Fruit fly (Drosophila melanogaster): ENCODE measurements around the gene SuUR.

Gene SuUR

DNA sequence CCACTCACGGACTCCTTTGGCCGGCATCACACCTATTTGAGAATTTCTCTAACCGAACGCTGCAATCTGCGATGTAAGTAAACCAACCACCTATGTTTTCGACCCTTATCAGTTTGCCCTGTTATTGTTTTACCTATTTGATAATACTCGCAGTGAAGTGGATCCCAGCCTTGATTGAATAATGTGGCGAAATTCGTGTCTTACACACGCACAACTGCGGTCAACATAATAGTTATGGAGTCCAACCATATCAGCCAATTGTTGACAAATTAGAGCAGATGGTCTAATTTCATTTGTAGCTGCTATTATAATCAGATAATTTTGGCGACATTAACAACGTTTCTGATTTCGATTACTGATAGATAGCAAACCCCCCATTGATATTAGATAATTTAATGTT lies 6.3 kb downstream of the SuUR start:
- TF ChIP-seq CG4496 (GFP tag; IDR thresholded peaks at IDR 0.05) (no peak), CG34367 (tag; optimal IDR thresholded peaks at IDR 0.05) (no peak), EcR (GFP tag; optimal IDR thresholded peaks at IDR 0.05) (no peak)

DNA sequence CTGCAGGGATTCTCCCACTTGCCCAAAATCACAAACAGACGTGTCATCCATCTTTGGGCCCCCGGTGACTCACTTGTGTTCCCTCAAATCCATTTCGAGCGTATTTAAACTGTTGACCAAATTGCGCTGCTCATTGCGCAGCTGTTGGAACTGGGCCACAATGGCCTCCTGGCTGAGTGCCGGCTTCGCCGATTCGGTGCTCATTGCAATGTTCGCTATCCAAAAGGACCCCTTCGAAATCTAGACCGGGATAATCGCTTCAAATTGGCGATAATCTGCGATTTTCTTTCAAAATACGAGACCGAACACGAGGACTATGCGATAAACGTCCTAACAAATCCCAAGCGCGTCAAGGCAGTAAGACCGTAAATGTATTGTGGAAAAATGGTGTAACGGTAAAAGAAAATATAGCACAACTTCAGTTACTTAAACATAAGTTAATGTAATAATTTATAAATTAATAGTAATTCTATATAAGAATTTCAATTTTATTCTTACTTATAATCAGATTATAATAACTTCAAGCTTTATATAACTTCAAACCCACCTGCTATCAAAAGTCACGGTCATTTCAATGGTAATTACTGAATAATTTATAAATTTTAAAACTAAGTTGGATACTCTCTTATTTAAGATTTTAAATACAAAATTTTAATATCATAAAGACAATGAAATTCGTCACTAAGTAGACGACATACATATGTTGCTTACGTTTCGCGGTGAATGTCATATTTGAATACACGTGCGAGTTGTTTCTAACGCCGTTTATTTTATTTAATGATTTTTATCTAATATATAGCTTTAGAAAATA lies 9.5 kb downstream of the SuUR start, which contains the start of the genes Pfdn2 and Noc1:
Gene Pfdn2, minus strand, starts transcription at position 346 of the 811 bp plus-strand sequence.
Gene Noc1, plus strand, starts transcription at position 727 of the 811 bp plus-strand sequence.
- TF ChIP-seq CG15710 (tag; optimal IDR thresholded peaks at IDR 0.05) (peak; percentile 23), CG4496 (GFP tag; IDR thresholded peaks at IDR 0.05) (no peak), EcR (GFP tag; optimal IDR thresholded peaks at IDR 0.05) (no peak), rn (GFP tag; IDR thresholded peaks at IDR 0.05) (no peak), CG12605 (GFP tag; IDR thresholded peaks at IDR 0.05) (no peak), CG17806 (tag; optimal IDR thresholded peaks at IDR 0.05) (peak; percentile 36), Pif1A (GFP tag; optimal IDR thresholded peaks at IDR 0.05) (no peak), CG13204 (GFP tag; optimal IDR thresholded peaks at IDR 0.05) (no peak), Ets98B (GFP tag; IDR thresholded peaks at IDR 0.05) (0 out of 2 replicates have a peak, but pooled peaks have one; percentile 25)

DNA sequence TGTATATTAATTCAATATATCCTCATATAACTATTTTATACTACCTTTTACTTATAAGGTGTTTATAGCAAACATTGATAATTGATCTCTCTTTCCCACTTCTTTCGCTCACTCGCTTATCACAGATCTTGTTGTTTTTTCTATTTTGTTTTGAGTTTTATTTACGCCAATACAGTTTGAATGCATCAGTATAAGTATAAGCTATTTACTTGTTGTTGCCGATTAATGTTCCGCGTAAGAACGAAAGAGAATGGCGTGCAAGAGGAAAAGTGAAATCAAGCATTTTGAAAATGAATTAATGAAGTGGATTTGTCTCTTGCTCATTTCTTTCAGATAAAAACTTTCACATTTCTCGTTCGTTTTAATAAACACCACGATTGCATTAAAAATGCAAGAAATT lies 18.8 kb downstream of the SuUR start:
- TF ChIP-seq Ets98B (GFP tag; IDR thresholded peaks at IDR 0.05) (peak; percentile 11; the same call in 1 of the 2 replicates), EcR (GFP tag; optimal IDR thresholded peaks at IDR 0.05) (peak; percentile 15), CG34367 (tag; optimal IDR thresholded peaks at IDR 0.05) (no peak)

DNA sequence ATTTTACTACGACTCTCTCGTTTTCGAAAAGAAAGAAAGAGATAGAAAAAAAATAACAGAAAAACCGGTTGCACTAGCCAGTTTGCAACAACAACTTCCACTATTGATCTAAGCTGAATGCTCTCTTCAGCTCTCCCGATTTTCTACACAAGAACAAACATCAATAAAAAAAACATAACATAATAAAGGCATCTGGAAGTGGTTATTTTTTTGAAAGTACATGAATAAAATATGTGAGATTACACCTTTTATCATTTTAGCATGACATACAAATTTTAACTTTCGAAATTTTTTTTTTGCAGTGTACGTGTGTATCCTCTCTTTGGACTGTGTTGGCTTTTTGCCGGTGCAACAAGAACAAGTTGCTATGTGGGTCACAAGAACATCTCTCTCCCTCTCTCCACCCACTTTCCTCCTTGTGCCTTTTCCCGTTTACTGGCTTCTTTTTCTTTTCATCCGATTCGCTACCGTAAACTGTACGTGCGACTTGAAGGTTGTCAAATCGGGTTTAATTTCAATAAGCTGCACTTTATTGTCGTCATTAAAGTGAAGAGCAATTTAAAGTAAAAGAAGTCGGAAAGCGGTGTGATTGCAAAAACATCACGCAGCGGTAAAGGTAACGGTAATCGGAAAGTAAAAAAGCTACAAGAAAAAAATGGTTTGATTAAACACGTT lies 19.9 kb downstream of the SuUR start:
- peak; percentile 98 for TF ChIP-seq CG17806 (tag; optimal IDR thresholded peaks at IDR 0.05)
- peak; percentile 99 for TF ChIP-seq CG32121 (GFP tag; IDR thresholded peaks at IDR 0.05)
- TF ChIP-seq CG8301 (tag; optimal IDR thresholded peaks at IDR 0.05), result peak; percentile 99
- TF ChIP-seq rn (GFP tag; IDR thresholded peaks at IDR 0.05), result peak; percentile 98
- peak; percentile 98 for TF ChIP-seq CG9948 (tag; optimal IDR thresholded peaks at IDR 0.05)
- peak; percentile 99 for TF ChIP-seq CG14655 (GFP tag; optimal IDR thresholded peaks at IDR 0.05)
- peak; percentile 95 for TF ChIP-seq D1 (tag; optimal IDR thresholded peaks at IDR 0.05)
- TF ChIP-seq Snoo (tag; optimal IDR thresholded peaks at IDR 0.05), result peak; percentile 84
- TF ChIP-seq gl (tag; optimal IDR thresholded peaks at IDR 0.05), result peak; percentile 93
- peak; percentile 74 for TF ChIP-seq EcR (GFP tag; optimal IDR thresholded peaks at IDR 0.05)
- peak; percentile 98 for TF ChIP-seq Pif1A (GFP tag; optimal IDR thresholded peaks at IDR 0.05)
- peak; percentile 99 for TF ChIP-seq CG12605 (GFP tag; IDR thresholded peaks at IDR 0.05)
- TF ChIP-seq Ets98B (GFP tag; IDR thresholded peaks at IDR 0.05), result peak; percentile 99
- peak; percentile 93 for TF ChIP-seq CG13204 (GFP tag; optimal IDR thresholded peaks at IDR 0.05)
- peak; percentile 94 for TF ChIP-seq CG10348 (GFP tag; IDR thresholded peaks at IDR 0.05)
- peak; percentile 98 for TF ChIP-seq CG34367 (tag; optimal IDR thresholded peaks at IDR 0.05)
- peak; percentile 98 for TF ChIP-seq CG15710 (tag; optimal IDR thresholded peaks at IDR 0.05)
- TF ChIP-seq fd96Ca (GFP tag; IDR thresholded peaks at IDR 0.05), result peak; percentile 96
- peak; percentile 99 for TF ChIP-seq CG4496 (GFP tag; IDR thresholded peaks at IDR 0.05)
- peak; percentile 96 for TF ChIP-seq Pif1B (GFP tag; optimal IDR thresholded peaks at IDR 0.05)
- TF ChIP-seq CG8159 (tag; optimal IDR thresholded peaks at IDR 0.05), result peak; percentile 97

DNA sequence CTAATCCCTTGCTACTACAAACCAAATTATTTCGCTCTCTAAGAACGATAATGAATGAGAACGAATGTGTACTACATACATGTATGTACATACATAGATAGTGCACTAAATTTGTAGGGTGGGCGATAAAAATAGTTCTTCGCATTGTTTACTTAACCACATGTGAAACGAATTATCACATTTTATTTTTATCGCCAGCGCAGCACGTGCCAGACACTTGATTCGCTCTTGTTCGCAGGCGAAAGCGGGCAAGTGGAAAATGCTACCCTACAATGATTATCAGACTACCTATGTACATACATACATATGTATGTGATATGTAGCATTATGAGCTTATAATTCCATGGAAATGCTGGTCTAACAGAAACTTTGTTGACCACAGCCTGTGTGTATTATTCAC lies 21.0 kb downstream of the SuUR start:
- no peak for TF ChIP-seq EcR (GFP tag; optimal IDR thresholded peaks at IDR 0.05)
- TF ChIP-seq rn (GFP tag; IDR thresholded peaks at IDR 0.05), result no peak
- no peak for TF ChIP-seq CG34367 (tag; optimal IDR thresholded peaks at IDR 0.05)
- no peak for TF ChIP-seq CG15710 (tag; optimal IDR thresholded peaks at IDR 0.05)
- TF ChIP-seq Ets98B (GFP tag; IDR thresholded peaks at IDR 0.05), result no peak
- no peak for TF ChIP-seq CG14655 (GFP tag; optimal IDR thresholded peaks at IDR 0.05)
- TF ChIP-seq CG4496 (GFP tag; IDR thresholded peaks at IDR 0.05), result no peak
- no peak for TF ChIP-seq CG32121 (GFP tag; IDR thresholded peaks at IDR 0.05)

DNA sequence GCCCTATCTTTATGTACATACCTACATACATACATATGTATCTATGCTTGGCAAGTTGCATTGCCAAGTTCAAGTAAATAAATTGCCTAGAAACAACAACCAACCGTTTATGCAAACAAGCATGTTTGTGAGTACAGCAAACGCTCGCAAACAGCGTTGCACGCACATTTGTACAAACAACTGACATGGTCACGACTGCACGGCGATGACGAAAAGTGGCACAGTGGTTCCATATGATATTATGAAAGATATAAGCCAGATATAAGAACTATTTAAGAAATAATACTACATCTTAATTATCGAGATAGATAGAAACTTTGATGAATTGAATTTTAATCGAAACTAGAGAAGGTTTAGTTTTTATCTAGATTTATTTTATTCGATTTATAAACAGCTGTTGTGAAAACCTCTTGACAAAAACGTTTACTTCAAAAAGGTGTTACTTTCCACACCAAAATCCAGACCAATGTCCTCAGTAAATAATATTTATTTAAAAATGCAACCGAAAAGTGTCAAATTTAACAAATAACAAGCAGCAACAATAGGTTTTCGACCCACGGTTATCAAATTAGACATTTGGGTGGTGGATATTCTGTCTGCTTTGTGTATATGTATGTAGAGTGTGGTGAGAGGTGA lies 25.1 kb downstream of the SuUR start:
- TF ChIP-seq EcR (GFP tag; optimal IDR thresholded peaks at IDR 0.05) (no peak), CG32121 (GFP tag; IDR thresholded peaks at IDR 0.05) (peak; percentile 63), CG34367 (tag; optimal IDR thresholded peaks at IDR 0.05) (no peak), Snoo (tag; optimal IDR thresholded peaks at IDR 0.05) (peak; percentile 38), CG8159 (tag; optimal IDR thresholded peaks at IDR 0.05) (peak; percentile 31), CG8301 (tag; optimal IDR thresholded peaks at IDR 0.05) (peak; percentile 59), Pif1B (GFP tag; optimal IDR thresholded peaks at IDR 0.05) (peak; percentile 72), D1 (tag; optimal IDR thresholded peaks at IDR 0.05) (no peak), CG14655 (GFP tag; optimal IDR thresholded peaks at IDR 0.05) (peak; percentile 71), CG17806 (tag; optimal IDR thresholded peaks at IDR 0.05) (no peak), fd96Ca (GFP tag; IDR thresholded peaks at IDR 0.05) (no peak; the same call in 2 of the 3 replicates), Ets98B (GFP tag; IDR thresholded peaks at IDR 0.05) (peak; percentile 49), gl (tag; optimal IDR thresholded peaks at IDR 0.05) (no peak), CG4496 (GFP tag; IDR thresholded peaks at IDR 0.05) (no peak), CG13204 (GFP tag; optimal IDR thresholded peaks at IDR 0.05) (no peak), CG10348 (GFP tag; IDR thresholded peaks at IDR 0.05) (no peak), rn (GFP tag; IDR thresholded peaks at IDR 0.05) (no peak), CG9948 (tag; optimal IDR thresholded peaks at IDR 0.05) (peak; percentile 39), Pif1A (GFP tag; optimal IDR thresholded peaks at IDR 0.05) (peak; percentile 63), CG15710 (tag; optimal IDR thresholded peaks at IDR 0.05) (no peak), CG12605 (GFP tag; IDR thresholded peaks at IDR 0.05) (no peak)
